Worm (Caenorhabditis elegans) whole organism, mixed stage, embryonic: ENCODE measurements around the gene T20G5.9.

Experiments
- bed-3 ChIP-seq: fragments of 200-800 bp; sonication (Bioruptor generic); optimal IDR thresholded peaks from 3 replicates; lab custom pipeline; 2018; ENCODE audit warnings: mild to moderate bottlenecking, missing genetic modification characterization, moderate library complexity, missing compliant biosample characterization
- blmp-1 ChIP-seq: fragments of 150-350 bp; optimal IDR thresholded peaks from 2 replicates; lab custom pipeline; 2014; ENCODE audit warnings: missing biosample characterization, missing genetic modification characterization
- ceh-39 ChIP-seq: fragments of 150-350 bp; optimal IDR thresholded peaks from 2 replicates; lab custom pipeline; 2014; ENCODE audit warnings: missing biosample characterization, missing genetic modification characterization
- ceh-43 ChIP-seq: fragments of 200-800 bp; sonication (Bioruptor generic); optimal IDR thresholded peaks from 2 replicates; lab custom pipeline; 2018; ENCODE audit warnings: mild to moderate bottlenecking, missing genetic modification characterization, moderate library complexity, missing compliant biosample characterization
- ceh-83 ChIP-seq: fragments of 200-800 bp; sonication (Bioruptor generic); optimal IDR thresholded peaks from 2 replicates; lab custom pipeline; 2018; ENCODE audit warnings: mild to moderate bottlenecking, missing genetic modification characterization, missing compliant biosample characterization
- ces-1 ChIP-seq: fragments of 150-350 bp; optimal IDR thresholded peaks from 2 replicates; lab custom pipeline; 2014; ENCODE audit warnings: missing biosample characterization, missing genetic modification reagents, missing genetic modification characterization
- cnd-1 ChIP-seq: fragments of 200-800 bp; sonication (Bioruptor generic); optimal IDR thresholded peaks from 2 replicates; lab custom pipeline; 2018; ENCODE audit warnings: mild to moderate bottlenecking, missing genetic modification characterization, missing compliant biosample characterization
- drap-1 ChIP-seq: fragments of 200-800 bp; sonication (Bioruptor generic); optimal IDR thresholded peaks from 3 replicates; lab custom pipeline; 2018; ENCODE audit warnings: mild to moderate bottlenecking, missing genetic modification characterization, missing compliant biosample characterization
- elt-1 ChIP-seq: sonication (generic microtip); optimal IDR thresholded peaks from 2 replicates; lab custom pipeline; 2017; ENCODE audit warnings: missing genetic modification characterization, mild to moderate bottlenecking, missing compliant biosample characterization, antibody characterized with exemption, moderate library complexity, borderline replicate concordance; ENCODE audit not compliant: insufficient read depth
- elt-3 ChIP-seq: fragments of 150-350 bp; optimal IDR thresholded peaks from 2 replicates; lab custom pipeline; 2014; ENCODE audit warnings: missing biosample characterization, missing genetic modification characterization
- flh-1 ChIP-seq: fragments of 200-800 bp; sonication (Bioruptor generic); optimal IDR thresholded peaks from 2 replicates; lab custom pipeline; 2018; ENCODE audit warnings: mild to moderate bottlenecking, missing genetic modification characterization, moderate library complexity, missing compliant biosample characterization
- ham-2 ChIP-seq: fragments of 200-800 bp; sonication (Bioruptor generic); optimal IDR thresholded peaks from 2 replicates; lab custom pipeline; 2018; ENCODE audit warnings: mild to moderate bottlenecking, missing genetic modification characterization, missing compliant biosample characterization
- hlh-1 ChIP-seq: fragments of 150-350 bp; optimal IDR thresholded peaks from 2 replicates; lab custom pipeline; 2014; ENCODE audit warnings: missing biosample characterization, missing genetic modification reagents, missing genetic modification characterization
- lin-13 ChIP-seq: fragments of 150-350 bp; optimal IDR thresholded peaks from 2 replicates; lab custom pipeline; 2014; ENCODE audit warnings: missing biosample characterization, missing genetic modification characterization
- lin-32 ChIP-seq: fragments of 200-800 bp; sonication (Bioruptor generic); optimal IDR thresholded peaks from 2 replicates; lab custom pipeline; 2018; ENCODE audit warnings: mild to moderate bottlenecking, missing genetic modification characterization, missing compliant biosample characterization
- lsy-2 ChIP-seq: fragments of 150-350 bp; optimal IDR thresholded peaks from 2 replicates; lab custom pipeline; 2014; ENCODE audit warnings: missing biosample characterization, missing genetic modification characterization
- mab-5 ChIP-seq: fragments of 150-350 bp; optimal IDR thresholded peaks from 2 replicates; lab custom pipeline; 2014; ENCODE audit warnings: missing biosample characterization, missing genetic modification characterization
- mls-2 ChIP-seq: sonication (generic microtip); optimal IDR thresholded peaks from 2 replicates; lab custom pipeline; 2016; ENCODE audit warnings: mild to moderate bottlenecking, missing genetic modification characterization, moderate library complexity, missing compliant biosample characterization
- nhr-12 ChIP-seq: fragments of 150-350 bp; optimal IDR thresholded peaks from 2 replicates; lab custom pipeline; 2014; ENCODE audit warnings: missing biosample characterization, missing genetic modification characterization
- nhr-2 ChIP-seq: fragments of 150-350 bp; optimal IDR thresholded peaks from 2 replicates; lab custom pipeline; 2014; ENCODE audit warnings: missing biosample characterization, missing genetic modification characterization
- nhr-28 ChIP-seq: fragments of 150-350 bp; optimal IDR thresholded peaks from 2 replicates; lab custom pipeline; 2014; ENCODE audit warnings: missing biosample characterization, missing genetic modification characterization
- nhr-76 ChIP-seq: sonication (generic microtip); optimal IDR thresholded peaks from 2 replicates; lab custom pipeline; 2017; ENCODE audit warnings: missing biosample characterization, missing genetic modification characterization
- pha-4 ChIP-seq: fragments of 150-350 bp; optimal IDR thresholded peaks from 2 replicates; lab custom pipeline; 2018; ENCODE audit warnings: missing biosample characterization, missing genetic modification reagents, missing genetic modification characterization
- sem-2 ChIP-seq: fragments of 200-800 bp; sonication (Bioruptor generic); optimal IDR thresholded peaks from 2 replicates; lab custom pipeline; 2018; ENCODE audit warnings: mild to moderate bottlenecking, missing genetic modification characterization, missing compliant biosample characterization
- snpc-4 ChIP-seq: fragments of 150-350 bp; optimal IDR thresholded peaks from 2 replicates; lab custom pipeline; 2014; ENCODE audit warnings: missing biosample characterization, missing genetic modification characterization
- sptf-1 ChIP-seq: sonication (generic microtip); optimal IDR thresholded peaks from 2 replicates; lab custom pipeline; 2017; ENCODE audit warnings: mild to moderate bottlenecking, missing genetic modification characterization, moderate library complexity, missing compliant biosample characterization
- tbx-8 ChIP-seq: fragments of 200-800 bp; sonication (Bioruptor generic); optimal IDR thresholded peaks from 2 replicates; lab custom pipeline; 2018; ENCODE audit warnings: mild to moderate bottlenecking, missing genetic modification characterization, moderate library complexity, missing compliant biosample characterization
- unc-120 ChIP-seq: sonication (generic microtip); optimal IDR thresholded peaks from 2 replicates; lab custom pipeline; 2017; ENCODE audit warnings: missing genetic modification characterization, missing compliant biosample characterization; ENCODE audit not compliant: poor library complexity, severe bottlenecking
- unc-39 ChIP-seq: fragments of 150-350 bp; optimal IDR thresholded peaks from 2 replicates; lab custom pipeline; 2014; ENCODE audit warnings: missing biosample characterization, missing genetic modification characterization
- unc-62 ChIP-seq: fragments of 150-350 bp; optimal IDR thresholded peaks from 2 replicates; lab custom pipeline; 2014; ENCODE audit warnings: missing biosample characterization, missing genetic modification reagents, missing genetic modification characterization
- zip-8 ChIP-seq: fragments of 150-350 bp; optimal IDR thresholded peaks from 2 replicates; lab custom pipeline; 2014; ENCODE audit warnings: missing biosample characterization, missing genetic modification characterization
- ztf-11 ChIP-seq: fragments of 150-350 bp; optimal IDR thresholded peaks from 2 replicates; lab custom pipeline; 2014; ENCODE audit warnings: missing biosample characterization, missing genetic modification characterization

Gene T20G5.9

ce11 chrIII:10186160-10186559, 23.5 kb upstream of the T20G5.9 start, which contains the start of gene unc-47:
Gene unc-47 (minus strand): TSS chrIII:10186260.
- no peak for TF ChIP-seq sem-2 (GFP tag; lab: Kevin White, UChicago)
- no peak for TF ChIP-seq pha-4 (tag; lab: Kevin White, UChicago)
- no peak for TF ChIP-seq elt-3
- no peak for TF ChIP-seq nhr-76 (tag; lab: Kevin White, UChicago)
- TF ChIP-seq ztf-11 (tag; lab: Kevin White, UChicago): no peak
- TF ChIP-seq snpc-4 (tag; lab: Kevin White, UChicago): no peak
- no peak for TF ChIP-seq ceh-39
- TF ChIP-seq cnd-1 (tag; lab: Kevin White, UChicago): no peak
- TF ChIP-seq hlh-1 (tag; lab: Kevin White, UChicago): no peak
- no peak for TF ChIP-seq mab-5 (tag; lab: Kevin White, UChicago)

ce11 chrIII:10187840-10188239, 21.8 kb upstream of the T20G5.9 start:
- no peak for TF ChIP-seq cnd-1 (tag; lab: Kevin White, UChicago)
- no peak for TF ChIP-seq nhr-76 (tag; lab: Kevin White, UChicago)
- TF ChIP-seq ham-2 (GFP tag; lab: Kevin White, UChicago): no peak
- no peak for TF ChIP-seq lin-13 (tag; lab: Kevin White, UChicago)
- TF ChIP-seq nhr-12: no peak
- TF ChIP-seq ceh-43 (GFP tag; lab: Kevin White, UChicago): no peak
- TF ChIP-seq mls-2 (tag; lab: Kevin White, UChicago): no peak
- no peak for TF ChIP-seq flh-1
- no peak for TF ChIP-seq ztf-11 (tag; lab: Kevin White, UChicago)
- TF ChIP-seq blmp-1 (tag; lab: Kevin White, UChicago): no peak
- TF ChIP-seq zip-8 (tag; lab: Kevin White, UChicago): no peak
- no peak for TF ChIP-seq snpc-4 (tag; lab: Kevin White, UChicago)
- no peak for TF ChIP-seq lin-32 (GFP tag; lab: Kevin White, UChicago)
- no peak for TF ChIP-seq unc-120 (tag; lab: Kevin White, UChicago)
- TF ChIP-seq nhr-2 (tag; lab: Kevin White, UChicago): no peak
- TF ChIP-seq ceh-39: no peak
- no peak for TF ChIP-seq unc-39 (tag; lab: Kevin White, UChicago)
- TF ChIP-seq lsy-2: no peak

DNA sequence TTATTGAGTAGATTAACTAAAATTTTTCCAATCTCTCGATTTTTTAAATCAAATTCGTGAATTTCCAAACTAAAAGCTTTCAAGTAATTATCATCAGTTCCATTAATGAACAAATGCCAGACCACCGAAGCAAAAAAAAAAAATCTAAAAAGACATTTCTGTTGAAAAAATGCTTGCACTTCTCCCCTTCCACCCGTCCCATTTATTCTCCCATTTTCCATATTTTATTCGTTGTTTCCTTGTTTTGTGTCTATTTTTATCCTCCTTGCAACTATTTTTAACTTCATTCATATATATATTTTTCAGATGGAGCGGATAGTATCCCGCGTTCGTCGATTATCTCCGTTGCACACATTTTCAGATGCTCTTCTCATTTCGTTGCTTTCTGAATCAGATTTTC, 20.7 kb upstream of the T20G5.9 start, which contains the start of gene epac-1:
epac-1 (plus strand) TSS at position 301 of the 400 bp plus-strand sequence.
- no peak for TF ChIP-seq nhr-12

ce11 chrIII:10194569-10194968, 15.1 kb upstream of the T20G5.9 start:
- TF ChIP-seq lin-32 (GFP tag; lab: Kevin White, UChicago): no peak
- no peak for TF ChIP-seq bed-3 (GFP tag; lab: Kevin White, UChicago)
- no peak for TF ChIP-seq mab-5 (tag; lab: Kevin White, UChicago)
- no peak for TF ChIP-seq nhr-28 (tag; lab: Kevin White, UChicago)
- no peak for TF ChIP-seq flh-1
- TF ChIP-seq sptf-1: no peak
- TF ChIP-seq blmp-1 (tag; lab: Kevin White, UChicago): no peak
- TF ChIP-seq nhr-2 (tag; lab: Kevin White, UChicago): no peak
- TF ChIP-seq zip-8 (tag; lab: Kevin White, UChicago): no peak
- TF ChIP-seq ceh-39: no peak
- TF ChIP-seq ces-1 (GFP tag; lab: Kevin White, UChicago): no peak
- no peak for TF ChIP-seq ham-2 (GFP tag; lab: Kevin White, UChicago)
- no peak for TF ChIP-seq cnd-1 (tag; lab: Kevin White, UChicago)
- no peak for TF ChIP-seq unc-39 (tag; lab: Kevin White, UChicago)
- no peak for TF ChIP-seq lsy-2
- no peak for TF ChIP-seq snpc-4 (tag; lab: Kevin White, UChicago)
- TF ChIP-seq, all 35 proteins: peak for 0

ce11 chrIII:10195911-10196310, 13.7 kb upstream of the T20G5.9 start:
- TF ChIP-seq lsy-2 (no peak), tbx-8 (GFP tag; lab: Kevin White, UChicago) (no peak), hlh-1 (tag; lab: Kevin White, UChicago) (no peak), ces-1 (GFP tag; lab: Kevin White, UChicago) (no peak), elt-1 (tag; lab: Kevin White, UChicago) (no peak), mls-2 (tag; lab: Kevin White, UChicago) (no peak), ham-2 (GFP tag; lab: Kevin White, UChicago) (no peak), elt-3 (no peak), nhr-12 (no peak), unc-62 (GFP tag; lab: Kevin White, UChicago) (no peak), ceh-43 (GFP tag; lab: Kevin White, UChicago) (no peak), ceh-83 (GFP tag; lab: Kevin White, UChicago) (no peak), drap-1 (GFP tag; lab: Kevin White, UChicago) (no peak), lin-13 (tag; lab: Kevin White, UChicago) (no peak), zip-8 (tag; lab: Kevin White, UChicago) (no peak)
